Worm (Caenorhabditis elegans) whole organism, early embryonic: Measurements from ENCODE around the gene spp-16.

Source experiments
- B0310.2 ChIP-seq: sonication (generic microtip); optimal IDR thresholded peaks from 2 replicates; lab custom pipeline; 2016; ENCODE audit warnings: mild to moderate bottlenecking, missing genetic modification characterization, missing compliant biosample characterization
- F13C5.2 ChIP-seq: sonication (generic microtip); optimal IDR thresholded peaks from 2 replicates; lab custom pipeline; 2017; ENCODE audit warnings: mild to moderate bottlenecking, missing genetic modification characterization, inconsistent platforms, missing compliant biosample characterization
- aly-1 ChIP-seq: sonication (generic microtip); optimal IDR thresholded peaks from 2 replicates; lab custom pipeline; 2016; ENCODE audit warnings: missing genetic modification characterization, missing compliant biosample characterization
- ama-1 ChIP-seq: fragments of 150-350 bp; optimal IDR thresholded peaks from 2 replicates; lab custom pipeline; 2014
- ceh-13 ChIP-seq: fragments of 200-800 bp; sonication (Bioruptor generic); optimal IDR thresholded peaks from 2 replicates; lab custom pipeline; 2018; ENCODE audit warnings: mild to moderate bottlenecking, missing genetic modification characterization, missing compliant biosample characterization
- ceh-36 ChIP-seq: sonication (generic microtip); optimal IDR thresholded peaks from 2 replicates; lab custom pipeline; 2016; ENCODE audit warnings: missing genetic modification characterization, inconsistent platforms, missing compliant biosample characterization
- flt-1 ChIP-seq: fragments of 200-800 bp; sonication (Bioruptor generic); IDR thresholded peaks from 2 replicates; pipeline ENCODE4 v1.3.6; 2022; ENCODE audit warnings: missing genetic modification characterization, missing compliant biosample characterization
- sea-1 ChIP-seq: fragments of 200-800 bp; sonication (Bioruptor generic); conservative IDR thresholded peaks from 2 replicates; pipeline ENCODE4 v1.3.6; 2022; ENCODE audit warnings: missing genetic modification characterization, missing compliant biosample characterization
- tbx-37 ChIP-seq: fragments of 200-800 bp; sonication (Bioruptor generic); conservative IDR thresholded peaks from 2 replicates; pipeline ENCODE4 v1.3.6; 2022; ENCODE audit warnings: missing genetic modification reagents, missing genetic modification characterization, missing compliant biosample characterization

DNA sequence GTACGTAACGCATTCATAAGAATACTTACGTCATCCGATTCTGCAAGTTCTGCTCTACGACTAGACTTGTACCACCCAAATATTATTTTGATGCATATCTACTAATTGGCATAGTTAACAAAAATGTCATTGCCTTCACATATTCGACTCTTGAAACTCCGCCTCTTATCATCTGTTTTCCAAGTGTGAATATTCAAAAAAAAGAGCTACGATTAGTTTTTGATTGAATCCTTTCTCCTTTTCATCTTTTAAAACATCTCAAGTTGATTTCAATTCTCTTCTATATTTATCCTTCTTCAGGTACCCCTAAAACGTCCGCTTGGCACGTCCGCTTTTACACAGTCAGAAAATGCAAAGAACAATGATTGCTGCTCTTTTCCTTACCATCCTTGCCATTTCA is 46.8 kb upstream of the spp-16 start, which contains the start of gene F17C11.2:
- no peak for TF ChIP-seq F13C5.2 (tag; lab: Kevin White, UChicago)
- TF ChIP-seq tbx-37 (GFP tag; lab: Robert Waterston, UW): no peak
- TF ChIP-seq flt-1: no peak
- no peak for TF ChIP-seq ceh-13 (GFP tag; lab: Kevin White, UChicago)
- no peak for TF ChIP-seq ama-1
- TF ChIP-seq ceh-36 (tag; lab: Kevin White, UChicago): no peak
- TF ChIP-seq sea-1 (GFP tag; lab: Robert Waterston, UW): no peak
- TF ChIP-seq B0310.2: no peak
- no peak for TF ChIP-seq aly-1 (tag; lab: Kevin White, UChicago)
